Worm (Caenorhabditis elegans): ENCODE data around the gene unc-98.
A peak's percentile ranks its signal among the peaks of the same experiment; 100 is the strongest.

The unc-98 gene

ce11 chrX:7569685-7570518, 3.5 kb downstream of the unc-98 start, which contains the start of gene apy-1:
apy-1 (minus strand) TSS chrX:7569722.
- no peak for TF ChIP-seq aptf-3 (GFP tag; IDR thresholded peaks at IDR 0.05)
- TF ChIP-seq unc-130 (GFP tag; optimal IDR thresholded peaks at IDR 0.05): peak; percentile 14
- 0 out of 2 replicates have a peak, but pooled peaks have one; percentile 23 for TF ChIP-seq K11D2.4 (GFP tag; IDR thresholded peaks at IDR 0.05)
- TF ChIP-seq F23B12.7 (tag; optimal IDR thresholded peaks at IDR 0.05; ENCODE audit: insufficient read depth): peak; percentile 10
- TF ChIP-seq Y95B8A.8 (GFP tag; IDR thresholded peaks at IDR 0.05): no peak
- no peak for TF ChIP-seq egl-44 (GFP tag; IDR thresholded peaks at IDR 0.05)
- no peak for TF ChIP-seq K12H6.12 (tag; optimal IDR thresholded peaks at IDR 0.05)
- no peak for TF ChIP-seq let-526 (GFP tag; IDR thresholded peaks at IDR 0.05)
- TF ChIP-seq F33H1.4 (GFP tag; IDR thresholded peaks at IDR 0.05): no peak
- peak; percentile 30 for TF ChIP-seq ZK185.1 (tag; optimal IDR thresholded peaks at IDR 0.05; ENCODE audit: poor library complexity, severe bottlenecking)
- TF ChIP-seq ztf-26 (tag; optimal IDR thresholded peaks at IDR 0.05): peak; percentile 14
- TF ChIP-seq lin-40 (tag; optimal IDR thresholded peaks at IDR 0.05): peak; percentile 11
- no peak for TF ChIP-seq dpl-1 (GFP tag; optimal IDR thresholded peaks at IDR 0.05)
- TF ChIP-seq D2030.7 (GFP tag; IDR thresholded peaks at IDR 0.05): no peak
- peak; percentile 59 for TF ChIP-seq nhr-80 (tag; optimal IDR thresholded peaks at IDR 0.05)
- TF ChIP-seq F37B4.10 (GFP tag; IDR thresholded peaks at IDR 0.05): no peak
- no peak for TF ChIP-seq hsf-1 (GFP tag; IDR thresholded peaks at IDR 0.05)
- TF ChIP-seq cebp-1 (GFP tag; IDR thresholded peaks at IDR 0.05): no peak
- TF ChIP-seq cebp-1 (tag; optimal IDR thresholded peaks at IDR 0.05): peak; percentile 21
- no peak for TF ChIP-seq ets-4 (GFP tag; optimal IDR thresholded peaks at IDR 0.05)
- TF ChIP-seq hlh-26 (GFP tag; conservative IDR thresholded peaks at IDR 0.05): no peak
- TF ChIP-seq unc-62 (GFP tag; optimal IDR thresholded peaks at IDR 0.05): no peak

DNA sequence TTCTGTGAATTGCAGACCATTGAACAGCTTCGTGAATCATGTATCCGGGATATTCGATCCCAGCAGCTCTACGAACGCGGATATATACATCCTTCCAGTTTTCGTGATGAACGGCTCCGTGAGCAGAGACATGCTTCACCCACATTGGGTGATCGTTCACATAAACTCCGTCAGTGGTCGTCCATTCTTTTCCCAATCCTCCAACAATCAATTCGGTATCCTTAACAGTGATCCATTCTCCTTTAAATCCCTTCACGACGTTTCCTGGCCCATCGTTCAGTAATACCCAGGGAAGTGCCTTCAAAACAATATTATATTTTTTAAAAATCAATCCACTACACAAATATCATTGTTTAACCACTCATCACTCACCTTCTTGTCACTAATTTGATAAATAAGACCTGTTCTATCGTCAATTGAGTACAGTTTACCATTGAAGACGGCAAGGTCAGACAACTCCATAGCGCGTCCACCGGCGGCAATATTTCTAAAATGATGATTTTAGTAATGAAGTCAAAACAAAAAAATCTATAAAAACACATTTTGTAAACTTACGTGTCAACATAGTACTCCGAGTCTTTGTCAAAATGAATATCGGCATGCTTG, 4.6 kb downstream of the unc-98 start:
- no peak for TF ChIP-seq bed-2 (GFP tag; IDR thresholded peaks at IDR 0.05)
- no peak for TF ChIP-seq Y67H2A.10 (GFP tag; conservative IDR thresholded peaks at IDR 0.05)
- TF ChIP-seq Y53G8AR.9 (GFP tag; conservative IDR thresholded peaks at IDR 0.05): 0 out of 2 replicates have a peak, but pooled peaks have one; percentile 47

DNA sequence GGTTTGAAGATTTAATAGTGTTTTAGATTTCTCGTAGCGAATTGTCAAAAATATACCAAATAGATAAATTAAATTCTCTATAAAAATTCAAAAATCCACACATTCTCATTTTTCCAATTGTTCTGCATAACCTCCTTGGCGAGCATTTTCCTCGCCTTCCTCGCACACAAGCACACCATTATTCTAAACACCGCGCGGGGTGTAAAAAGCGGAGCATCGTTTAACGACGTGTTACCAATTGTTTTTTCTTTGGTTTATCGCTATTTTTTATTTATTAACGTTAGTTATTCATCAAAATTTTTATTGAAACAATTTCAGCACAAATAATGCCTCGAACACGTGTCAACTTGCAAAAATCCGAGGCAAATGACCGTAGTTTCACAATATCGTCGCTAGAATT, 8.4 kb downstream of the unc-98 start, which contains the start of gene vps-52:
vps-52 (plus strand) TSS at position 319 of the 400 bp plus-strand sequence.
- TF ChIP-seq Y95B8A.8 (GFP tag; IDR thresholded peaks at IDR 0.05) (no peak), attf-3 (GFP tag; conservative IDR thresholded peaks at IDR 0.05) (peak; percentile 86)

DNA sequence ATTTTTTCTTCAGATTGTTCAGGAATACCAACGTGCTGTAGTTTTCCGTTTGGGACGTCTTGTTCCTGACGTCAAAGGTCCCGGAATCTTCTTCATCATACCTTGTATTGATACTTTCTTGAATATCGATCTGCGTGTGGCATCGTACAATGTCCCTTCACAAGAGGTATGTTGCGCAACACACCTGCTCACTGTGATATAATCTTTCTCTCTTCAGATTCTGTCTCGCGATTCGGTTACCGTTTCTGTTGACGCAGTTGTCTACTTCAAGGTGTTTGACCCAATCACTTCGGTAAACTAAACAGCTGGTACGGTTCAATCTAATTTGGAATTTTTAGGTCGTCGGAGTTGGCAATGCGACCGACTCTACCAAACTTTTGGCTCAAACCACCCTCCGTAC, 10.0 kb downstream of the unc-98 start:
- TF ChIP-seq mes-4 (tag; optimal IDR thresholded peaks at IDR 0.05) (no peak), cebp-2 (GFP tag; IDR thresholded peaks at IDR 0.05) (no peak), madf-6 (GFP tag; IDR thresholded peaks at IDR 0.05) (no peak), gei-17 (GFP tag; optimal IDR thresholded peaks at IDR 0.05) (no peak), ekl-4 (GFP tag; IDR thresholded peaks at IDR 0.05) (no peak), hlh-12 (tag; optimal IDR thresholded peaks at IDR 0.05) (no peak), C06A6.2 (GFP tag; conservative IDR thresholded peaks at IDR 0.05) (no peak), C17E4.6 (GFP tag; IDR thresholded peaks at IDR 0.05) (no peak), madf-8 (GFP tag; conservative IDR thresholded peaks at IDR 0.05) (no peak), let-607 (tag; optimal IDR thresholded peaks at IDR 0.05) (no peak), ceh-40 (GFP tag; IDR thresholded peaks at IDR 0.05) (no peak), F23B12.7 (tag; optimal IDR thresholded peaks at IDR 0.05; ENCODE audit: insufficient read depth) (no peak), F57A8.1 (GFP tag; optimal IDR thresholded peaks at IDR 0.05) (no peak), bed-1 (GFP tag; IDR thresholded peaks at IDR 0.05) (no peak), nfyb-1 (GFP tag; IDR thresholded peaks at IDR 0.05) (no peak), pha-4 (tag; optimal IDR thresholded peaks at IDR 0.05) (no peak), athp-1 (tag; optimal IDR thresholded peaks at IDR 0.05) (no peak)

Measured in whole organism, young adult.